Fruit fly (Drosophila melanogaster) whole organism, embryonic: ENCODE measurements around the gene RpL6.

ENCODE experiments used
- Abd-B ChIP-seq: fragments of 200-800 bp; sonication (Bioruptor generic); optimal IDR thresholded peaks from 2 replicates; lab custom pipeline; 2018; ENCODE audit warnings: missing biosample characterization, mild to moderate bottlenecking, missing genetic modification characterization, moderate library complexity
- CG10462 ChIP-seq: fragments of 200-800 bp; sonication (Bioruptor generic); optimal IDR thresholded peaks from 2 replicates; lab custom pipeline; 2016; ENCODE audit warnings: missing biosample characterization, missing genetic modification characterization
- CG11247 ChIP-seq: fragments of 200-800 bp; sonication (Bioruptor generic); IDR thresholded peaks from 2 replicates; pipeline ENCODE4 v1.3.6; 2022; ENCODE audit warnings: missing biosample characterization, missing genetic modification characterization
- CG14014 ChIP-seq: fragments of 200-800 bp; sonication (Bioruptor generic); IDR thresholded peaks from 2 replicates; pipeline ENCODE4 v1.3.6; 2022; ENCODE audit warnings: missing biosample characterization, missing genetic modification characterization
- CG14667 ChIP-seq: fragments of 200-800 bp; sonication (Bioruptor generic); IDR thresholded peaks from 2 replicates; pipeline ENCODE4 v1.3.6; 2022; ENCODE audit warnings: missing biosample characterization, missing genetic modification characterization
- CG15073 ChIP-seq: fragments of 200-800 bp; sonication (Bioruptor generic); optimal IDR thresholded peaks from 2 replicates; lab custom pipeline; 2016; ENCODE audit warnings: missing biosample characterization, missing genetic modification characterization
- CG18476 ChIP-seq: fragments of 200-800 bp; sonication (Bioruptor generic); optimal IDR thresholded peaks from 2 replicates; lab custom pipeline; 2016; ENCODE audit warnings: missing biosample characterization, mild to moderate bottlenecking, missing genetic modification characterization
- CG18764 ChIP-seq: fragments of 200-800 bp; sonication (Bioruptor generic); optimal IDR thresholded peaks from 3 replicates; lab custom pipeline; 2016; ENCODE audit warnings: missing biosample characterization, missing genetic modification characterization
- CG2129 ChIP-seq: fragments of 200-800 bp; sonication (Bioruptor generic); IDR thresholded peaks from 2 replicates; pipeline ENCODE4 v1.3.6; 2022; ENCODE audit warnings: missing biosample characterization, missing genetic modification characterization; ENCODE audit not compliant: partially characterized antibody
- CG2202 ChIP-seq: fragments of 200-800 bp; sonication (Bioruptor generic); optimal IDR thresholded peaks from 2 replicates; lab custom pipeline; 2018; ENCODE audit warnings: missing biosample characterization, mild to moderate bottlenecking, missing genetic modification characterization
- CG2678 ChIP-seq: fragments of 200-800 bp; sonication (Bioruptor generic); optimal IDR thresholded peaks from 3 replicates; lab custom pipeline; 2019; ENCODE audit warnings: missing biosample characterization, mild to moderate bottlenecking, missing genetic modification characterization, moderate library complexity
- CG32772 ChIP-seq: fragments of 200-800 bp; sonication (Bioruptor generic); IDR thresholded peaks from 2 replicates; pipeline ENCODE4 v1.3.6; 2022; ENCODE audit warnings: missing biosample characterization, missing genetic modification characterization
- CG34224 ChIP-seq: fragments of 200-800 bp; sonication (Bioruptor generic); IDR thresholded peaks from 3 replicates; pipeline ENCODE4 v1.3.6; 2022; ENCODE audit warnings: missing biosample characterization, missing genetic modification characterization; ENCODE audit not compliant: partially characterized antibody
- CG34376 ChIP-seq: fragments of 200-800 bp; sonication (Bioruptor generic); optimal IDR thresholded peaks from 2 replicates; lab custom pipeline; 2018; ENCODE audit warnings: missing biosample characterization, mild to moderate bottlenecking, missing genetic modification characterization
- CG4282 ChIP-seq: fragments of 200-800 bp; sonication (Bioruptor generic); optimal IDR thresholded peaks from 2 replicates; lab custom pipeline; 2016; ENCODE audit warnings: missing biosample characterization, missing genetic modification characterization
- CG8944 ChIP-seq: fragments of 200-800 bp; sonication (Bioruptor generic); optimal IDR thresholded peaks from 3 replicates; lab custom pipeline; 2016; ENCODE audit warnings: missing biosample characterization, missing genetic modification characterization
- CG9215 ChIP-seq: fragments of 200-800 bp; sonication (Bioruptor generic); IDR thresholded peaks from 2 replicates; pipeline ENCODE4 v1.3.6; 2022; ENCODE audit warnings: missing biosample characterization, missing genetic modification characterization
- D19B ChIP-seq: fragments of 200-800 bp; sonication (Bioruptor generic); optimal IDR thresholded peaks from 2 replicates; lab custom pipeline; 2017; ENCODE audit warnings: missing biosample characterization, mild to moderate bottlenecking, missing genetic modification characterization
- HHEX ChIP-seq: fragments of 200-800 bp; sonication (Bioruptor generic); optimal IDR thresholded peaks from 3 replicates; lab custom pipeline; 2017; ENCODE audit warnings: missing biosample characterization, mild to moderate bottlenecking, missing genetic modification characterization, missing genetic modification reagents
- Med ChIP-seq: fragments of 200-800 bp; sonication (Bioruptor generic); peaks from one replicate; lab custom pipeline; 2016; ENCODE audit warnings: missing biosample characterization, missing genetic modification characterization, mild to moderate bottlenecking, inconsistent platforms, moderate library complexity
- Pdp1 ChIP-seq, 2 experiments: fragments of 200-800 bp; sonication (Bioruptor generic); optimal IDR thresholded peaks; 3 replicates each; lab custom pipeline; 2016; ENCODE audit warnings: missing biosample characterization in 2 of 2, missing genetic modification characterization in 2 of 2, mild to moderate bottlenecking in 1 of 2, moderate library complexity in 1 of 2
- Rfx ChIP-seq: fragments of 200-800 bp; sonication (Bioruptor generic); IDR thresholded peaks from 2 replicates; pipeline ENCODE4 v1.3.6; 2022; ENCODE audit warnings: missing biosample characterization, missing genetic modification characterization
- Usf ChIP-seq: fragments of 200-800 bp; sonication (Bioruptor generic); optimal IDR thresholded peaks from 2 replicates; lab custom pipeline; 2017; ENCODE audit warnings: missing genotype, missing biosample characterization, missing genetic modification characterization
- ash1 ChIP-seq: fragments of 200-800 bp; sonication (Bioruptor generic); optimal IDR thresholded peaks from 2 replicates; lab custom pipeline; 2018; ENCODE audit warnings: missing biosample characterization, mild to moderate bottlenecking, missing genetic modification characterization
- ato ChIP-seq: fragments of 200-800 bp; sonication (Bioruptor generic); IDR thresholded peaks from 2 replicates; pipeline ENCODE4 v1.3.6; 2022; ENCODE audit warnings: missing biosample characterization, missing genetic modification characterization; ENCODE audit not compliant: partially characterized antibody
- bigmax ChIP-seq: fragments of 200-800 bp; sonication (Bioruptor generic); optimal IDR thresholded peaks from 2 replicates; lab custom pipeline; 2018; ENCODE audit warnings: missing biosample characterization, mild to moderate bottlenecking, missing genetic modification characterization
- cas ChIP-seq: fragments of 200-800 bp; sonication (Bioruptor generic); IDR thresholded peaks from 2 replicates; pipeline ENCODE4 v1.3.6; 2022; ENCODE audit warnings: missing biosample characterization, missing genetic modification characterization
- dimm ChIP-seq: fragments of 200-800 bp; sonication (Bioruptor generic); IDR thresholded peaks from 2 replicates; pipeline ENCODE4 v1.3.6; 2022; ENCODE audit warnings: missing biosample characterization, missing genetic modification characterization
- dmrt99B ChIP-seq: fragments of 200-800 bp; sonication (Bioruptor generic); optimal IDR thresholded peaks from 2 replicates; lab custom pipeline; 2018; ENCODE audit warnings: missing biosample characterization, mild to moderate bottlenecking, missing genetic modification characterization, moderate library complexity
- fu2 ChIP-seq: fragments of 200-800 bp; sonication (Bioruptor generic); optimal IDR thresholded peaks from 2 replicates; lab custom pipeline; 2016; ENCODE audit warnings: missing biosample characterization, missing genetic modification characterization
- hkb ChIP-seq, 2 experiments: fragments of 200-800 bp in 1 of 2; fragments of >200 bp in 1 of 2; sonication (Bioruptor generic) in 1 of 2; IDR thresholded peaks in 1 of 2; optimal IDR thresholded peaks in 1 of 2; 2 replicates each; pipeline versions ENCODE4 v1.3.6 to Lab custom; 2017 to 2022; ENCODE audit warnings: missing biosample characterization in 1 of 2, missing genetic modification characterization in 1 of 2
- kah ChIP-seq: fragments of 200-800 bp; sonication (Bioruptor generic); optimal IDR thresholded peaks from 2 replicates; lab custom pipeline; 2018; ENCODE audit warnings: missing biosample characterization, mild to moderate bottlenecking, missing genetic modification characterization
- luna ChIP-seq: fragments of 200-800 bp; sonication (Bioruptor generic); optimal IDR thresholded peaks from 2 replicates; lab custom pipeline; 2016; ENCODE audit warnings: missing biosample characterization, missing genetic modification characterization
- repo ChIP-seq: fragments of 200-800 bp; sonication (Bioruptor generic); optimal IDR thresholded peaks from 2 replicates; lab custom pipeline; 2016; ENCODE audit warnings: missing biosample characterization, missing genetic modification characterization
- rib ChIP-seq: fragments of 200-800 bp; sonication (Bioruptor generic); IDR thresholded peaks from 2 replicates; pipeline ENCODE4 v1.3.6; 2022; ENCODE audit warnings: missing biosample characterization, missing genetic modification characterization
- sens ChIP-seq: fragments of 200-800 bp; sonication (Bioruptor generic); peaks from one replicate; lab custom pipeline; 2016; ENCODE audit warnings: missing biosample characterization, missing genetic modification characterization
- seq ChIP-seq: fragments of 200-800 bp; sonication (Bioruptor generic); IDR thresholded peaks from 2 replicates; pipeline ENCODE4 v1.3.6; 2022; ENCODE audit warnings: missing biosample characterization, missing genetic modification characterization
- tup ChIP-seq: fragments of 200-800 bp; sonication (Bioruptor generic); optimal IDR thresholded peaks from 2 replicates; lab custom pipeline; 2016; ENCODE audit warnings: missing biosample characterization, mild to moderate bottlenecking, missing genetic modification characterization, moderate library complexity
- unpg ChIP-seq: fragments of 200-800 bp; sonication (Bioruptor generic); optimal IDR thresholded peaks from 3 replicates; lab custom pipeline; 2018; ENCODE audit warnings: missing biosample characterization, mild to moderate bottlenecking, missing genetic modification characterization, moderate library complexity
- zf30C ChIP-seq: fragments of 200-800 bp; sonication (Bioruptor generic); optimal IDR thresholded peaks from 3 replicates; lab custom pipeline; 2018; ENCODE audit warnings: missing biosample characterization, mild to moderate bottlenecking, missing genetic modification characterization

RpL6 gene

DNA sequence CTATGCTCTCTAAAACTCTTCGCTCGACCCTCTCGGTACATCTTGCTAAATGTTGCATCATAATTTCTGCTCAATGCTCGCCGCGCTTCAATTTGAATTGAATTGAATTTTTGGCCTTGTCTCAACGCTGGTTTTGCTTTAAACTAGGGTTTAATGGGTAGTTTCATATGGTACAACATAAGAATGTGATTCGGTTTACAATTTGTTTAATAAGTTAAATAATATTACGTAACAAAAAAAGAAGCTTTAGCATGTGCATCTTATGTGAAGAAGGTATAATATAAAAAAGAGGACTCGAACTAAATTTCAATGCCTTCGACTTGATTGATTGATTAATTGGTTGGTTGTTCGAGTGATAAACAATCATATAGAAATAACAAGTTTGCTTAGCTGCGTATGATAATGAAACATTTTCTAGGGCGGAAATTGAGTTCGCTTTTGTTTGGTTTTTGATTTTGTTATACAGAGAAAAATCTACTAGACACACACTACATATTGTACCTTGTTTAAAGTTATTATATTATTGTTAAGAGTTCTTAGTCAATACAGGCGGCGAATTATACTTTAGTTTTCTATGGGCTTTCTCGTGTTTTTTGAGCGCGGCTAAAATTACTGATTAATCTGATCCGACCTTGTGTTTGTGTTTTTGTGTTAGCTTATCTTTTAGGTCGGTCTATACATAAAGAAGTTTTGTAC is 1.9 kb upstream of the RpL6 start:
- TF ChIP-seq CG8944 (no peak), repo (GFP tag; lab: Kevin White, UChicago) (no peak), ato (GFP tag; lab: Robert Waterston, UW) (no peak), CG32772 (GFP tag; lab: Robert Waterston, UW) (no peak), CG18764 (GFP tag; lab: Kevin White, UChicago) (no peak), tup (GFP tag; lab: Kevin White, UChicago) (no peak), dmrt99B (tag; lab: Kevin White, UChicago) (no peak), unpg (GFP tag; lab: Kevin White, UChicago) (no peak), Rfx (0 out of 2 replicates have a peak, but pooled peaks have one; percentile 1), cas (GFP tag; lab: Robert Waterston, UW) (no peak), CG18476 (peak; percentile 55), seq (GFP tag; lab: Robert Waterston, UW) (no peak), CG15073 (GFP tag; lab: Kevin White, UChicago) (no peak), CG2202 (tag; lab: Kevin White, UChicago) (no peak), CG11247 (GFP tag; lab: Robert Waterston, UW) (no peak), kah (no peak), zf30C (no peak), luna (no peak), sens (GFP tag; lab: Kevin White, UChicago) (peak; percentile 54), dimm (no peak), CG10462 (GFP tag; lab: Kevin White, UChicago) (no peak), HHEX (GFP tag; lab: Kevin White, UChicago) (no peak), Abd-B (GFP tag; lab: Kevin White, UChicago) (no peak), CG4282 (GFP tag; lab: Kevin White, UChicago) (no peak), Pdp1 (GFP tag; optimal IDR thresholded peaks at IDR 0.05; lab: Kevin White, UChicago) (peak in 1 of 2 experiments; percentile 91), CG2678 (tag; lab: Kevin White, UChicago) (no peak), CG34376 (GFP tag; lab: Kevin White, UChicago) (peak; percentile 48), CG2129 (no peak), CG34224 (GFP tag; lab: Robert Waterston, UW) (no peak), rib (GFP tag; lab: Robert Waterston, UW) (no peak), hkb (optimal IDR thresholded peaks at IDR 0.05; lab: Kevin White, UChicago) (no peak), hkb (GFP tag; IDR thresholded peaks at IDR 0.05; lab: Robert Waterston, UW) (0 out of 2 replicates have a peak, but pooled peaks have one; percentile 2), Med (GFP tag; lab: Kevin White, UChicago) (peak; percentile 1), CG14667 (GFP tag; lab: Robert Waterston, UW) (no peak), bigmax (GFP tag; lab: Kevin White, UChicago) (no peak), ash1 (GFP tag; lab: Kevin White, UChicago) (no peak), Usf (GFP tag; lab: Kevin White, UChicago) (no peak), CG14014 (no peak), D19B (GFP tag; lab: Kevin White, UChicago) (no peak), fu2 (GFP tag; lab: Kevin White, UChicago) (no peak), CG9215 (no peak)
